Fruit fly (Drosophila melanogaster) whole organism, embryonic: Measurements from ENCODE around the gene IntS10.

Experiments used
- Atf6 ChIP-seq: fragments of 200-800 bp; sonication (Bioruptor generic); IDR thresholded peaks from 2 replicates; pipeline ENCODE4 v1.3.6; 2022; ENCODE audit warnings: missing biosample characterization, missing genetic modification characterization
- BEAF-32 ChIP-seq: fragments of 200-800 bp; sonication (Bioruptor generic); optimal IDR thresholded peaks from 3 replicates; lab custom pipeline; 2017; ENCODE audit warnings: missing biosample characterization, missing genetic modification characterization, mild to moderate bottlenecking, moderate library complexity, missing genetic modification reagents
- CG1024 ChIP-seq: fragments of 200-800 bp; sonication (Bioruptor generic); IDR thresholded peaks from 2 replicates; pipeline ENCODE4 v1.3.6; 2022; ENCODE audit warnings: missing biosample characterization, missing genetic modification characterization
- CG10654 ChIP-seq: fragments of 200-800 bp; sonication (Bioruptor generic); optimal IDR thresholded peaks from 2 replicates; lab custom pipeline; 2016; ENCODE audit warnings: missing biosample characterization, missing genetic modification characterization
- CG11085 ChIP-seq: fragments of 200-800 bp; sonication (Bioruptor generic); IDR thresholded peaks from 2 replicates; pipeline ENCODE4 v1.3.6; 2022; ENCODE audit warnings: missing biosample characterization, missing genetic modification characterization
- CG11456 ChIP-seq: fragments of 200-800 bp; sonication (Bioruptor generic); IDR thresholded peaks from 3 replicates; pipeline ENCODE4 v1.3.6; 2022; ENCODE audit warnings: missing biosample characterization, missing genetic modification characterization
- CG13287 ChIP-seq: fragments of 200-800 bp; sonication (Bioruptor generic); IDR thresholded peaks from 2 replicates; pipeline ENCODE4 v1.3.6; 2022; ENCODE audit warnings: missing biosample characterization, missing genetic modification characterization; ENCODE audit not compliant: partially characterized antibody
- CG13296 ChIP-seq: fragments of 200-800 bp; sonication (Bioruptor generic); optimal IDR thresholded peaks from 3 replicates; lab custom pipeline; 2018; ENCODE audit warnings: missing biosample characterization, mild to moderate bottlenecking, missing genetic modification characterization
- CG13775 ChIP-seq: fragments of 200-800 bp; sonication (Bioruptor generic); optimal IDR thresholded peaks from 3 replicates; lab custom pipeline; 2017; ENCODE audit warnings: missing biosample characterization, mild to moderate bottlenecking, missing genetic modification characterization
- CG1602 ChIP-seq: fragments of 200-800 bp; sonication (Bioruptor generic); optimal IDR thresholded peaks from 3 replicates; lab custom pipeline; 2016; ENCODE audit warnings: missing biosample characterization, missing genetic modification characterization
- CG1603 ChIP-seq: fragments of 200-800 bp; sonication (Bioruptor generic); optimal IDR thresholded peaks from 2 replicates; lab custom pipeline; 2019; ENCODE audit warnings: missing biosample characterization, mild to moderate bottlenecking, missing genetic modification characterization, moderate library complexity
- CG16779 ChIP-seq: fragments of 200-800 bp; sonication (Bioruptor generic); IDR thresholded peaks from 2 replicates; pipeline ENCODE4 v1.3.6; 2022; ENCODE audit warnings: missing biosample characterization, missing genetic modification characterization
- CG18011 ChIP-seq: fragments of 200-800 bp; sonication (Bioruptor generic); optimal IDR thresholded peaks from 2 replicates; lab custom pipeline; 2017; ENCODE audit warnings: missing biosample characterization, missing genetic modification characterization, mild to moderate bottlenecking, moderate library complexity, missing genotype
- CG2129 ChIP-seq: fragments of 200-800 bp; sonication (Bioruptor generic); IDR thresholded peaks from 2 replicates; pipeline ENCODE4 v1.3.6; 2022; ENCODE audit warnings: missing biosample characterization, missing genetic modification characterization; ENCODE audit not compliant: partially characterized antibody
- CG2678 ChIP-seq: fragments of 200-800 bp; sonication (Bioruptor generic); optimal IDR thresholded peaks from 3 replicates; lab custom pipeline; 2019; ENCODE audit warnings: missing biosample characterization, mild to moderate bottlenecking, missing genetic modification characterization, moderate library complexity
- CG30020 ChIP-seq: fragments of 200-800 bp; optimal IDR thresholded peaks from 2 replicates; lab custom pipeline; 2019; ENCODE audit warnings: missing biosample characterization, mild to moderate bottlenecking, missing genetic modification characterization, moderate library complexity
- CG30403 ChIP-seq: fragments of 200-800 bp; sonication (Bioruptor generic); optimal IDR thresholded peaks from 3 replicates; lab custom pipeline; 2016; ENCODE audit warnings: missing biosample characterization, missing genetic modification characterization
- CG3065 ChIP-seq: fragments of 200-800 bp; sonication (Bioruptor generic); optimal IDR thresholded peaks from 2 replicates; lab custom pipeline; 2016; ENCODE audit warnings: missing biosample characterization, missing genetic modification characterization
- CG33213 ChIP-seq: fragments of 200-800 bp; sonication (Bioruptor generic); optimal IDR thresholded peaks from 3 replicates; lab custom pipeline; 2016; ENCODE audit warnings: missing biosample characterization, missing genetic modification characterization
- CG34224 ChIP-seq: fragments of 200-800 bp; sonication (Bioruptor generic); IDR thresholded peaks from 3 replicates; pipeline ENCODE4 v1.3.6; 2022; ENCODE audit warnings: missing biosample characterization, missing genetic modification characterization; ENCODE audit not compliant: partially characterized antibody
- CG3726 ChIP-seq: fragments of 200-800 bp; sonication (Bioruptor generic); IDR thresholded peaks from 3 replicates; pipeline ENCODE4, ENCODE4 v1.3.6; 2022; ENCODE audit warnings: missing biosample characterization, missing genetic modification characterization
- CG6854 ChIP-seq: fragments of 200-800 bp; sonication (Bioruptor generic); optimal IDR thresholded peaks from 3 replicates; lab custom pipeline; 2017; ENCODE audit warnings: missing biosample characterization, mild to moderate bottlenecking, missing genetic modification characterization
- CG9215 ChIP-seq: fragments of 200-800 bp; sonication (Bioruptor generic); IDR thresholded peaks from 2 replicates; pipeline ENCODE4 v1.3.6; 2022; ENCODE audit warnings: missing biosample characterization, missing genetic modification characterization
- Dip3 ChIP-seq: fragments of 200-800 bp; sonication (Bioruptor generic); optimal IDR thresholded peaks from 3 replicates; lab custom pipeline; 2016; ENCODE audit warnings: missing biosample characterization, missing genetic modification characterization
- Gsc ChIP-seq: fragments of 200-800 bp; sonication (Bioruptor generic); IDR thresholded peaks from 2 replicates; pipeline ENCODE4 v1.3.6; 2022; ENCODE audit warnings: missing biosample characterization, missing genetic modification characterization
- HLHmδ ChIP-seq: fragments of 200-800 bp; sonication (Bioruptor generic); optimal IDR thresholded peaks from 2 replicates; lab custom pipeline; 2018; ENCODE audit warnings: missing biosample characterization, mild to moderate bottlenecking, missing genetic modification characterization, moderate library complexity
- Hand ChIP-seq: fragments of 200-800 bp; sonication (Bioruptor generic); optimal IDR thresholded peaks from 2 replicates; lab custom pipeline; 2017; ENCODE audit warnings: mild to moderate bottlenecking, missing biosample characterization, missing genetic modification reagents, missing genetic modification characterization
- HmgD ChIP-seq: fragments of 200-800 bp; sonication (Bioruptor generic); optimal IDR thresholded peaks from 3 replicates; lab custom pipeline; 2016; ENCODE audit warnings: missing biosample characterization, missing genetic modification characterization
- HmgZ ChIP-seq: fragments of 200-800 bp; sonication (Bioruptor generic); optimal IDR thresholded peaks from 2 replicates; lab custom pipeline; 2018; ENCODE audit warnings: missing biosample characterization, mild to moderate bottlenecking, missing genetic modification characterization
- Hmx ChIP-seq: fragments of 200-800 bp; sonication (Bioruptor generic); optimal IDR thresholded peaks from 2 replicates; lab custom pipeline; 2016; ENCODE audit warnings: missing biosample characterization, missing genetic modification characterization
- Myb ChIP-seq: fragments of 200-800 bp; sonication (Bioruptor generic); optimal IDR thresholded peaks from 2 replicates; lab custom pipeline; 2016; ENCODE audit warnings: missing biosample characterization, missing genetic modification characterization
- NC2α ChIP-seq: fragments of 200-800 bp; sonication (Bioruptor generic); optimal IDR thresholded peaks from 2 replicates; lab custom pipeline; 2016; ENCODE audit warnings: missing biosample characterization, missing genetic modification characterization
- Nf-YB ChIP-seq: fragments of 200-800 bp; sonication (Bioruptor generic); optimal IDR thresholded peaks from 3 replicates; lab custom pipeline; 2019; ENCODE audit warnings: missing biosample characterization, mild to moderate bottlenecking, missing genetic modification characterization, moderate library complexity
- ac ChIP-seq: fragments of 200-800 bp; sonication (Bioruptor generic); optimal IDR thresholded peaks from 3 replicates; lab custom pipeline; 2017; ENCODE audit warnings: missing biosample characterization, mild to moderate bottlenecking, missing genetic modification characterization
- ato ChIP-seq: fragments of 200-800 bp; sonication (Bioruptor generic); IDR thresholded peaks from 2 replicates; pipeline ENCODE4 v1.3.6; 2022; ENCODE audit warnings: missing biosample characterization, missing genetic modification characterization; ENCODE audit not compliant: partially characterized antibody
- cad ChIP-seq: fragments of >200 bp; optimal IDR thresholded peaks from 2 replicates; lab custom pipeline; 2017; ENCODE audit warnings: missing biosample characterization, missing genetic modification characterization
- cas ChIP-seq: fragments of 200-800 bp; sonication (Bioruptor generic); IDR thresholded peaks from 2 replicates; pipeline ENCODE4 v1.3.6; 2022; ENCODE audit warnings: missing biosample characterization, missing genetic modification characterization
- caup ChIP-seq: fragments of 200-800 bp; sonication (Bioruptor generic); optimal IDR thresholded peaks from 3 replicates; lab custom pipeline; 2017; ENCODE audit warnings: missing biosample characterization, mild to moderate bottlenecking, missing genetic modification characterization, moderate library complexity; ENCODE audit not compliant: severe bottlenecking
- esg ChIP-seq: fragments of 200-800 bp; sonication (Bioruptor generic); conservative IDR thresholded peaks from 2 replicates; pipeline ENCODE4 v1.3.6; 2022; ENCODE audit warnings: missing biosample characterization, missing genetic modification characterization
- gt ChIP-seq: fragments of 200-800 bp; sonication (Bioruptor generic); IDR thresholded peaks from 2 replicates; pipeline ENCODE4 v1.3.6; 2022; ENCODE audit warnings: missing biosample characterization, missing genetic modification characterization
- hth ChIP-seq: fragments of >200 bp; optimal IDR thresholded peaks from 2 replicates; lab custom pipeline; 2017; ENCODE audit warnings: inconsistent platforms
- ken ChIP-seq: fragments of 200-800 bp; sonication (Bioruptor generic); IDR thresholded peaks from 3 replicates; pipeline ENCODE4 v1.3.6; 2022; ENCODE audit warnings: missing biosample characterization, missing genetic modification characterization
- knrl ChIP-seq: fragments of 200-800 bp; sonication (Bioruptor generic); IDR thresholded peaks from 3 replicates; pipeline ENCODE4 v1.3.6; 2022; ENCODE audit warnings: missing biosample characterization, missing genetic modification characterization; ENCODE audit not compliant: partially characterized antibody
- lilli ChIP-seq: fragments of 200-800 bp; sonication (Bioruptor generic); optimal IDR thresholded peaks from 3 replicates; lab custom pipeline; 2016; ENCODE audit warnings: missing biosample characterization, missing genetic modification characterization
- pan ChIP-seq, 4 experiments: fragments of >200 bp in 3 of 4; fragments of 200-800 bp in 1 of 4; sonication (Bioruptor generic) in 1 of 4; optimal IDR thresholded peaks in 3 of 4; IDR thresholded peaks in 1 of 4; 2 replicates each; pipeline versions ENCODE4 v1.3.6 to Lab custom; 2017 to 2022; ENCODE audit warnings: missing biosample characterization in 2 of 4, missing genetic modification characterization in 2 of 4, mixed read lengths in 1 of 4
- ranshi ChIP-seq: fragments of 200-800 bp; sonication (Bioruptor generic); IDR thresholded peaks from 2 replicates; pipeline ENCODE4 v1.3.6; 2022; ENCODE audit warnings: missing biosample characterization, missing genetic modification characterization
- sens-2 ChIP-seq: fragments of 200-800 bp; sonication (Bioruptor generic); IDR thresholded peaks from 2 replicates; pipeline ENCODE4 v1.3.6; 2022; ENCODE audit warnings: missing biosample characterization, missing genetic modification characterization
- sima ChIP-seq: fragments of 200-800 bp; sonication (Bioruptor generic); optimal IDR thresholded peaks from 2 replicates; lab custom pipeline; 2016; ENCODE audit warnings: missing biosample characterization, missing genetic modification characterization
- slou ChIP-seq: fragments of 200-800 bp; sonication (Bioruptor generic); optimal IDR thresholded peaks from 3 replicates; lab custom pipeline; 2016; ENCODE audit warnings: missing biosample characterization, missing genetic modification characterization
- tll ChIP-seq, 2 experiments: fragments of 200-800 bp in 1 of 2; fragments of >200 bp in 1 of 2; sonication (Bioruptor generic) in 1 of 2; optimal IDR thresholded peaks; 2 replicates each; lab custom pipeline; 2017 to 2019; ENCODE audit warnings: missing biosample characterization in 2 of 2, missing genetic modification characterization in 2 of 2, mild to moderate bottlenecking in 1 of 2, moderate library complexity in 1 of 2
- ttk ChIP-seq: fragments of 200-800 bp; sonication (Bioruptor generic); IDR thresholded peaks from 2 replicates; pipeline ENCODE4 v2.1.2; 2022; ENCODE audit warnings: missing biosample characterization, missing genetic modification characterization

Gene IntS10

dm6 chr3L:3767825-3768224, 38.7 kb upstream of the IntS10 start (continued):
- TF ChIP-seq CG6854 (GFP tag; lab: Kevin White, UChicago): peak; percentile 44
- TF ChIP-seq Nf-YB (GFP tag; lab: Kevin White, UChicago): no peak
- peak; percentile 34 for TF ChIP-seq HmgZ
- TF ChIP-seq CG9215: no peak
- peak; percentile 74 for TF ChIP-seq HmgD
- no peak for TF ChIP-seq cad
- no peak for TF ChIP-seq slou (GFP tag; lab: Kevin White, UChicago)
- TF ChIP-seq CG33213 (GFP tag; lab: Kevin White, UChicago): peak; percentile 37
- TF ChIP-seq ken (GFP tag; lab: Robert Waterston, UW): peak; percentile 89
- peak; percentile 20 for TF ChIP-seq CG3065 (GFP tag; lab: Kevin White, UChicago)
- TF ChIP-seq gt (GFP tag; lab: Robert Waterston, UW): no peak
- no peak for TF ChIP-seq CG10654 (GFP tag; lab: Kevin White, UChicago)
- TF ChIP-seq HLHmδ (GFP tag; lab: Kevin White, UChicago): no peak
- TF ChIP-seq BEAF-32: no peak
- peak; percentile 73 for TF ChIP-seq sens-2 (GFP tag; lab: Robert Waterston, UW)
- TF ChIP-seq CG30403 (GFP tag; lab: Kevin White, UChicago): peak; percentile 47
- no peak for TF ChIP-seq tll (GFP tag; optimal IDR thresholded peaks at IDR 0.05; lab: Kevin White, UChicago)
- peak; percentile 54 for TF ChIP-seq Atf6
- TF ChIP-seq CG3726: no peak
- no peak for TF ChIP-seq CG16779
- peak; percentile 71 for TF ChIP-seq NC2α (GFP tag; lab: Kevin White, UChicago)
- TF ChIP-seq lilli (GFP tag; lab: Kevin White, UChicago): peak; percentile 52
- TF ChIP-seq CG11456: peak; percentile 81
- TF ChIP-seq cas: no peak
- TF ChIP-seq Myb: peak; percentile 40
- TF ChIP-seq ato: 0 out of 2 replicates have a peak, but pooled peaks have one; percentile 13
- TF ChIP-seq sima: no peak
- peak; percentile 47 for TF ChIP-seq Dip3 (GFP tag; lab: Kevin White, UChicago)
- TF ChIP-seq CG1602: peak; percentile 42
- TF ChIP-seq CG13775 (GFP tag; lab: Kevin White, UChicago): peak; percentile 63
- peak; percentile 56 for TF ChIP-seq ttk (GFP tag; lab: Robert Waterston, UW)
- TF ChIP-seq CG13296 (GFP tag; lab: Kevin White, UChicago): peak; percentile 5
- TF ChIP-seq CG1024 (GFP tag; lab: Robert Waterston, UW): 0 out of 2 replicates have a peak, but pooled peaks have one; percentile 37
- TF ChIP-seq ac (GFP tag; lab: Kevin White, UChicago): no peak
- TF ChIP-seq CG34224 (GFP tag; lab: Robert Waterston, UW): no peak
- TF ChIP-seq caup (GFP tag; lab: Kevin White, UChicago): peak; percentile 61
- TF ChIP-seq pan (optimal IDR thresholded peaks at IDR 0.05; lab: Kevin White, UChicago): no peak
- TF ChIP-seq pan (GFP tag; optimal IDR thresholded peaks at IDR 0.05 in 1 of 2, IDR thresholded peaks at IDR 0.05 in 1 of 2): peak in 1 of 2 experiments; percentile 68
- TF ChIP-seq CG2129 (GFP tag; lab: Robert Waterston, UW): no peak
- peak; percentile 72 for TF ChIP-seq CG1603 (tag; lab: Kevin White, UChicago)
- TF ChIP-seq CG2678 (tag; lab: Kevin White, UChicago): no peak
- TF ChIP-seq CG18011 (GFP tag; lab: Kevin White, UChicago): peak; percentile 18
- TF ChIP-seq knrl (GFP tag; lab: Robert Waterston, UW): no peak; the same call in 2 of the 3 replicates
- TF ChIP-seq Hand (GFP tag; lab: Kevin White, UChicago): peak; percentile 32
- TF ChIP-seq Gsc (GFP tag; lab: Robert Waterston, UW): no peak
- TF ChIP-seq ranshi: no peak
- TF ChIP-seq esg (GFP tag; lab: Robert Waterston, UW): no peak
- no peak for TF ChIP-seq hth (lab: Kevin White, UChicago)
- no peak for TF ChIP-seq CG13287 (GFP tag; lab: Robert Waterston, UW)
- no peak for TF ChIP-seq CG30020
- TF ChIP-seq CG11085: no peak
- no peak for TF ChIP-seq Hmx (GFP tag; lab: Kevin White, UChicago)
